Fruit fly (Drosophila melanogaster) whole organism, embryonic: ENCODE data around the gene Gr98c.

Experiments used
- Ada2b ChIP-seq: fragments of 200-800 bp; sonication (Bioruptor generic); IDR thresholded peaks from 2 replicates; pipeline ENCODE4 v1.3.6; 2022; ENCODE audit warnings: missing biosample characterization, missing genetic modification characterization
- B-H1 ChIP-seq: fragments of 200-800 bp; sonication (Bioruptor generic); IDR thresholded peaks from 3 replicates; pipeline ENCODE4 v1.3.6; 2022; ENCODE audit warnings: missing biosample characterization, missing genetic modification characterization
- Blimp-1 ChIP-seq: fragments of 200-800 bp; sonication (Bioruptor generic); optimal IDR thresholded peaks from 3 replicates; lab custom pipeline; 2018; ENCODE audit warnings: missing biosample characterization, missing genetic modification characterization, mild to moderate bottlenecking, moderate library complexity, missing genetic modification reagents
- BtbVII ChIP-seq: fragments of 200-800 bp; sonication (Bioruptor generic); optimal IDR thresholded peaks from 3 replicates; lab custom pipeline; 2017; ENCODE audit warnings: missing biosample characterization, mild to moderate bottlenecking, missing genetic modification characterization
- CG1233 ChIP-seq: fragments of 200-800 bp; sonication (Bioruptor generic); optimal IDR thresholded peaks from 4 replicates; lab custom pipeline; 2018; ENCODE audit warnings: missing biosample characterization, mild to moderate bottlenecking, missing genetic modification characterization
- CG12769 ChIP-seq: fragments of 200-800 bp; sonication (Bioruptor generic); optimal IDR thresholded peaks from 2 replicates; lab custom pipeline; 2019; ENCODE audit warnings: missing biosample characterization, mild to moderate bottlenecking, missing genetic modification characterization, moderate library complexity
- CG13123 ChIP-seq: fragments of 200-800 bp; sonication (Bioruptor generic); optimal IDR thresholded peaks from 2 replicates; lab custom pipeline; 2016; ENCODE audit warnings: missing biosample characterization, missing genetic modification characterization
- CG14014 ChIP-seq: fragments of 200-800 bp; sonication (Bioruptor generic); IDR thresholded peaks from 2 replicates; pipeline ENCODE4 v1.3.6; 2022; ENCODE audit warnings: missing biosample characterization, missing genetic modification characterization
- CG17359 ChIP-seq: fragments of 200-800 bp; sonication (Bioruptor generic); optimal IDR thresholded peaks from 3 replicates; lab custom pipeline; 2018; ENCODE audit warnings: missing biosample characterization, mild to moderate bottlenecking, missing genetic modification characterization, moderate library complexity
- CG17385 ChIP-seq: fragments of 200-800 bp; sonication (Bioruptor generic); optimal IDR thresholded peaks from 3 replicates; lab custom pipeline; 2018; ENCODE audit warnings: missing biosample characterization, mild to moderate bottlenecking, missing genetic modification characterization
- CG17568 ChIP-seq: fragments of 200-800 bp; sonication (Bioruptor generic); optimal IDR thresholded peaks from 2 replicates; lab custom pipeline; 2018; ENCODE audit warnings: missing biosample characterization, mild to moderate bottlenecking, missing genetic modification characterization, moderate library complexity
- CG18262 ChIP-seq: fragments of 200-800 bp; optimal IDR thresholded peaks from 3 replicates; lab custom pipeline; 2019; ENCODE audit warnings: missing biosample characterization, mild to moderate bottlenecking, missing genetic modification characterization, moderate library complexity
- CG2712 ChIP-seq: fragments of 200-800 bp; optimal IDR thresholded peaks from 3 replicates; lab custom pipeline; 2019; ENCODE audit warnings: missing biosample characterization, mild to moderate bottlenecking, missing genetic modification characterization, moderate library complexity
- CG2875 ChIP-seq: fragments of 200-800 bp; sonication (Bioruptor generic); optimal IDR thresholded peaks from 2 replicates; lab custom pipeline; 2017; ENCODE audit warnings: missing biosample characterization, mild to moderate bottlenecking, missing genetic modification characterization, missing genetic modification reagents
- CG2889 ChIP-seq: fragments of 200-800 bp; sonication (Bioruptor generic); IDR thresholded peaks from 3 replicates; pipeline ENCODE4 v1.3.6; 2022; ENCODE audit warnings: missing biosample characterization, missing genetic modification characterization
- CG31365 ChIP-seq: fragments of 200-800 bp; sonication (Bioruptor generic); optimal IDR thresholded peaks from 2 replicates; lab custom pipeline; 2018; ENCODE audit warnings: missing biosample characterization, mild to moderate bottlenecking, missing genetic modification characterization
- CG4424 ChIP-seq: fragments of 200-800 bp; sonication (Bioruptor generic); optimal IDR thresholded peaks from 3 replicates; lab custom pipeline; 2016; ENCODE audit warnings: missing biosample characterization, missing genetic modification characterization
- CG4707 ChIP-seq: fragments of 200-800 bp; sonication (Bioruptor generic); optimal IDR thresholded peaks from 2 replicates; lab custom pipeline; 2018; ENCODE audit warnings: missing biosample characterization, mild to moderate bottlenecking, missing genetic modification characterization, moderate library complexity
- CG7556 ChIP-seq: fragments of 200-800 bp; sonication (Bioruptor generic); optimal IDR thresholded peaks from 2 replicates; lab custom pipeline; 2017; ENCODE audit warnings: missing biosample characterization, mild to moderate bottlenecking, missing genetic modification characterization
- CG7928 ChIP-seq: fragments of 200-800 bp; sonication (Bioruptor generic); optimal IDR thresholded peaks from 2 replicates; lab custom pipeline; 2017; ENCODE audit warnings: missing biosample characterization, mild to moderate bottlenecking, missing genetic modification characterization
- CG8089 ChIP-seq: fragments of 200-800 bp; sonication (Bioruptor generic); optimal IDR thresholded peaks from 3 replicates; lab custom pipeline; 2016; ENCODE audit warnings: missing biosample characterization, missing genetic modification characterization
- CG8944 ChIP-seq: fragments of 200-800 bp; sonication (Bioruptor generic); optimal IDR thresholded peaks from 3 replicates; lab custom pipeline; 2016; ENCODE audit warnings: missing biosample characterization, missing genetic modification characterization
- CG9876 ChIP-seq: fragments of 200-800 bp; sonication (Bioruptor generic); optimal IDR thresholded peaks from 2 replicates; lab custom pipeline; 2016; ENCODE audit warnings: missing biosample characterization, missing genetic modification characterization
- Camta ChIP-seq: fragments of 200-800 bp; sonication (Bioruptor generic); optimal IDR thresholded peaks from 2 replicates; lab custom pipeline; 2016; ENCODE audit warnings: missing biosample characterization, missing genetic modification characterization
- D ChIP-seq, 2 experiments: fragments of 200-800 bp in 1 of 2; fragments of >200 bp in 1 of 2; sonication (Bioruptor generic) in 1 of 2; optimal IDR thresholded peaks; 2 replicates in 1 of 2; 3 replicates in 1 of 2; lab custom pipeline; 2017; ENCODE audit warnings: mild to moderate bottlenecking in 1 of 2, missing biosample characterization in 1 of 2, missing genetic modification characterization in 1 of 2, missing genetic modification reagents in 1 of 2
- Drgx ChIP-seq: fragments of 200-800 bp; sonication (Bioruptor generic); IDR thresholded peaks from 2 replicates; pipeline ENCODE4 v1.3.6; 2022; ENCODE audit warnings: missing biosample characterization, missing genetic modification characterization
- Fer1 ChIP-seq: fragments of 200-800 bp; sonication (Bioruptor generic); optimal IDR thresholded peaks from 2 replicates; lab custom pipeline; 2017; ENCODE audit warnings: missing biosample characterization, mild to moderate bottlenecking, missing genetic modification characterization
- Hsf ChIP-seq: fragments of 200-800 bp; sonication (Bioruptor generic); optimal IDR thresholded peaks from 3 replicates; lab custom pipeline; 2016; ENCODE audit warnings: missing biosample characterization, missing genetic modification characterization
- Lim3 ChIP-seq: fragments of 200-800 bp; sonication (Bioruptor generic); IDR thresholded peaks from 2 replicates; pipeline ENCODE4 v1.3.6; 2022; ENCODE audit warnings: missing biosample characterization, missing genetic modification characterization
- Max ChIP-seq: fragments of 200-800 bp; sonication (Bioruptor generic); optimal IDR thresholded peaks from 2 replicates; lab custom pipeline; 2016; ENCODE audit warnings: missing biosample characterization, mild to moderate bottlenecking, missing genetic modification characterization
- Meics ChIP-seq: fragments of 200-800 bp; sonication (Bioruptor generic); optimal IDR thresholded peaks from 2 replicates; lab custom pipeline; 2017; ENCODE audit warnings: missing biosample characterization, mild to moderate bottlenecking, missing genetic modification characterization
- NC2α ChIP-seq: fragments of 200-800 bp; sonication (Bioruptor generic); optimal IDR thresholded peaks from 2 replicates; lab custom pipeline; 2016; ENCODE audit warnings: missing biosample characterization, missing genetic modification characterization
- Sox102F ChIP-seq: fragments of 200-800 bp; sonication (Bioruptor generic); optimal IDR thresholded peaks from 2 replicates; lab custom pipeline; 2018; ENCODE audit warnings: missing biosample characterization, mild to moderate bottlenecking, missing genetic modification characterization, moderate library complexity
- Tbp ChIP-seq: fragments of >200 bp; optimal IDR thresholded peaks from 2 replicates; lab custom pipeline; 2018; ENCODE audit warnings: missing biosample characterization, missing genetic modification characterization
- ato ChIP-seq: fragments of 200-800 bp; sonication (Bioruptor generic); IDR thresholded peaks from 2 replicates; pipeline ENCODE4 v1.3.6; 2022; ENCODE audit warnings: missing biosample characterization, missing genetic modification characterization; ENCODE audit not compliant: partially characterized antibody
- cas ChIP-seq: fragments of 200-800 bp; sonication (Bioruptor generic); IDR thresholded peaks from 2 replicates; pipeline ENCODE4 v1.3.6; 2022; ENCODE audit warnings: missing biosample characterization, missing genetic modification characterization
- crol ChIP-seq: fragments of 200-800 bp; sonication (Bioruptor generic); IDR thresholded peaks from 2 replicates; pipeline ENCODE4 v1.3.6; 2022; ENCODE audit warnings: missing biosample characterization, missing genetic modification characterization
- dysf ChIP-seq: fragments of 200-800 bp; sonication (Bioruptor generic); IDR thresholded peaks from 3 replicates; pipeline ENCODE4 v1.3.6; 2022; ENCODE audit warnings: missing biosample characterization, missing genetic modification characterization
- esg ChIP-seq: fragments of 200-800 bp; sonication (Bioruptor generic); conservative IDR thresholded peaks from 2 replicates; pipeline ENCODE4 v1.3.6; 2022; ENCODE audit warnings: missing biosample characterization, missing genetic modification characterization
- eve ChIP-seq, 2 experiments: fragments of >200 bp; optimal IDR thresholded peaks; 2 replicates each; lab custom pipeline; 2017; ENCODE audit warnings: missing biosample characterization in 2 of 2, missing genetic modification characterization in 2 of 2
- eyg ChIP-seq: fragments of 200-800 bp; sonication (Bioruptor generic); optimal IDR thresholded peaks from 3 replicates; lab custom pipeline; 2016; ENCODE audit warnings: missing biosample characterization, missing genetic modification characterization
- maf-S ChIP-seq: fragments of 200-800 bp; sonication (Bioruptor generic); optimal IDR thresholded peaks from 2 replicates; lab custom pipeline; 2016; ENCODE audit warnings: missing biosample characterization, missing genetic modification characterization
- odd ChIP-seq: fragments of 200-800 bp; sonication (Bioruptor generic); optimal IDR thresholded peaks from 2 replicates; lab custom pipeline; 2017; ENCODE audit warnings: missing biosample characterization, mild to moderate bottlenecking, missing genetic modification characterization
- onecut ChIP-seq: fragments of 200-800 bp; sonication (Bioruptor generic); IDR thresholded peaks from 2 replicates; pipeline ENCODE4 v1.3.6; 2022; ENCODE audit warnings: missing biosample characterization, missing genetic modification characterization
- otp ChIP-seq: fragments of 200-800 bp; sonication (Bioruptor generic); IDR thresholded peaks from 3 replicates; pipeline ENCODE4, ENCODE4 v1.3.6; 2022; ENCODE audit warnings: missing biosample characterization, missing genetic modification characterization
- pnt ChIP-seq: fragments of 200-800 bp; sonication (Bioruptor generic); optimal IDR thresholded peaks from 3 replicates; lab custom pipeline; 2016; ENCODE audit warnings: missing biosample characterization, missing genetic modification characterization
- pum ChIP-seq: fragments of 200-800 bp; sonication (Bioruptor generic); optimal IDR thresholded peaks from 2 replicates; lab custom pipeline; 2016; ENCODE audit warnings: missing biosample characterization, missing genetic modification characterization
- trh ChIP-seq: fragments of 200-800 bp; sonication (Bioruptor generic); optimal IDR thresholded peaks from 2 replicates; lab custom pipeline; 2016; ENCODE audit warnings: missing biosample characterization, missing genetic modification characterization
- vnd ChIP-seq: fragments of 200-800 bp; sonication (Bioruptor generic); IDR thresholded peaks from 3 replicates; pipeline ENCODE4 v1.3.6; 2022; ENCODE audit warnings: missing biosample characterization, missing genetic modification characterization; ENCODE audit not compliant: partially characterized antibody
- wdn ChIP-seq: fragments of 200-800 bp; sonication (Bioruptor generic); IDR thresholded peaks from 2 replicates; pipeline ENCODE4 v1.3.6; 2022; ENCODE audit warnings: missing biosample characterization, missing genetic modification characterization
- wor ChIP-seq: fragments of 200-800 bp; sonication (Bioruptor generic); IDR thresholded peaks from 2 replicates; pipeline ENCODE4 v1.3.6; 2022; ENCODE audit warnings: missing biosample characterization, missing genetic modification characterization

The Gr98c gene

dm6 chr3R:27553921-27554320, 9.7 kb downstream of the Gr98c start (continued):
- peak; percentile 70 for TF ChIP-seq CG17359
- TF ChIP-seq cas, result no peak
- no peak for TF ChIP-seq CG17568 (GFP tag; lab: Kevin White, UChicago)
- peak; percentile 32; the same call in 2 of the 3 replicates for TF ChIP-seq B-H1 (GFP tag; lab: Robert Waterston, UW)
- peak; percentile 26 for TF ChIP-seq Hsf (GFP tag; lab: Kevin White, UChicago)
- peak; percentile 83 for TF ChIP-seq Sox102F (GFP tag; lab: Kevin White, UChicago)
- TF ChIP-seq CG18262 (tag; lab: Kevin White, UChicago), result peak; percentile 53
- TF ChIP-seq Blimp-1 (GFP tag; lab: Kevin White, UChicago), result peak; percentile 67
- TF ChIP-seq Tbp, result no peak
- no peak for TF ChIP-seq odd (GFP tag; lab: Kevin White, UChicago)
- no peak for TF ChIP-seq trh (GFP tag; lab: Kevin White, UChicago)
- TF ChIP-seq onecut (GFP tag; lab: Robert Waterston, UW), result peak; percentile 21; the same call in 1 of the 2 replicates
- no peak for TF ChIP-seq dysf (GFP tag; lab: Robert Waterston, UW)
- peak; percentile 32; the same call in 1 of the 2 replicates for TF ChIP-seq Ada2b (GFP tag; lab: Robert Waterston, UW)
- no peak for TF ChIP-seq Lim3 (GFP tag; lab: Robert Waterston, UW)
- TF ChIP-seq CG13123 (GFP tag; lab: Kevin White, UChicago), result no peak
- TF ChIP-seq CG2889 (GFP tag; lab: Robert Waterston, UW), result no peak
- no peak for TF ChIP-seq NC2α
- TF ChIP-seq CG2712 (tag; lab: Kevin White, UChicago), result peak; percentile 69
- no peak for TF ChIP-seq CG9876
- TF ChIP-seq CG4707 (GFP tag; lab: Kevin White, UChicago), result no peak
- TF ChIP-seq CG14014 (GFP tag; lab: Robert Waterston, UW), result no peak
- no peak for TF ChIP-seq CG7928 (GFP tag; lab: Kevin White, UChicago)
- no peak for TF ChIP-seq D (optimal IDR thresholded peaks at IDR 0.05; lab: Kevin White, UChicago)
- TF ChIP-seq D (GFP tag; optimal IDR thresholded peaks at IDR 0.05; lab: Kevin White, UChicago), result peak; percentile 27
- TF ChIP-seq CG31365, result no peak
- no peak for TF ChIP-seq maf-S (GFP tag; lab: Kevin White, UChicago)
- peak; percentile 16 for TF ChIP-seq Camta (GFP tag; lab: Kevin White, UChicago)
- TF ChIP-seq pum (GFP tag; lab: Kevin White, UChicago), result peak; percentile 25
- TF ChIP-seq CG12769 (tag; lab: Kevin White, UChicago), result no peak
- peak; percentile 26; the same call in 1 of the 2 replicates for TF ChIP-seq esg
- no peak for TF ChIP-seq BtbVII (GFP tag; lab: Kevin White, UChicago)
- no peak for TF ChIP-seq CG8944 (GFP tag; lab: Kevin White, UChicago)
- TF ChIP-seq CG17385 (GFP tag; lab: Kevin White, UChicago), result peak; percentile 51
- TF ChIP-seq Drgx (GFP tag; lab: Robert Waterston, UW), result peak; percentile 91
- no peak for TF ChIP-seq Fer1 (GFP tag; lab: Kevin White, UChicago)
- no peak for TF ChIP-seq crol (GFP tag; lab: Robert Waterston, UW)
- peak; percentile 16 for TF ChIP-seq CG7556 (GFP tag; lab: Kevin White, UChicago)
- no peak for TF ChIP-seq CG1233 (GFP tag; lab: Kevin White, UChicago)
- TF ChIP-seq CG2875 (GFP tag; lab: Kevin White, UChicago), result peak; percentile 60
- no peak for TF ChIP-seq CG8089 (GFP tag; lab: Kevin White, UChicago)
- TF ChIP-seq ato, result no peak
- TF ChIP-seq CG4424 (GFP tag; lab: Kevin White, UChicago), result peak; percentile 60
- no peak for TF ChIP-seq eve (GFP tag; optimal IDR thresholded peaks at IDR 0.05; lab: Kevin White, UChicago)
- TF ChIP-seq wor (GFP tag; lab: Robert Waterston, UW), result no peak
- TF ChIP-seq wdn, result no peak
- no peak for TF ChIP-seq vnd (GFP tag; lab: Robert Waterston, UW)
- 0 out of 3 replicates have a peak, but pooled peaks have one; percentile 29 for TF ChIP-seq otp
- TF ChIP-seq Max, result no peak
- no peak for TF ChIP-seq Meics (GFP tag; lab: Kevin White, UChicago)
- TF ChIP-seq eyg (GFP tag; lab: Kevin White, UChicago), result no peak
- TF ChIP-seq pnt (GFP tag; lab: Kevin White, UChicago), result no peak
